Worm (Caenorhabditis elegans) whole organism, L3 larva: ENCODE data around the gene ric-4.

Experiments
- ama-1 ChIP-seq: fragments of 150-350 bp; optimal IDR thresholded peaks from 2 replicates; lab custom pipeline; 2018
- egl-27 ChIP-seq: sonication (generic microtip); optimal IDR thresholded peaks from 4 replicates; lab custom pipeline; 2017; ENCODE audit warnings: missing biosample characterization, missing genetic modification reagents, missing genetic modification characterization
- fos-1 ChIP-seq: fragments of 150-350 bp; optimal IDR thresholded peaks from 2 replicates; lab custom pipeline; 2014; ENCODE audit warnings: missing biosample characterization, missing genetic modification characterization
- jun-1 ChIP-seq: fragments of 150-350 bp; optimal IDR thresholded peaks from 2 replicates; lab custom pipeline; 2014; ENCODE audit warnings: missing biosample characterization, missing genetic modification reagents, missing genetic modification characterization
- nhr-12 ChIP-seq: fragments of 150-350 bp; optimal IDR thresholded peaks from 2 replicates; lab custom pipeline; 2014; ENCODE audit warnings: missing biosample characterization, missing genetic modification characterization
- nhr-76 ChIP-seq: fragments of 150-350 bp; sonication (generic microtip); optimal IDR thresholded peaks from 5 replicates; lab custom pipeline; 2014; ENCODE audit warnings: missing biosample characterization, missing genetic modification characterization
- nhr-77 ChIP-seq: fragments of 150-350 bp; optimal IDR thresholded peaks from 2 replicates; lab custom pipeline; 2014; ENCODE audit warnings: missing biosample characterization, missing genetic modification characterization
- pqm-1 ChIP-seq: fragments of 150-350 bp; optimal IDR thresholded peaks from 2 replicates; lab custom pipeline; 2017; ENCODE audit warnings: missing biosample characterization, missing genetic modification characterization, inconsistent platforms
- ztf-11 ChIP-seq: fragments of 150-350 bp; optimal IDR thresholded peaks from 2 replicates; lab custom pipeline; 2014; ENCODE audit warnings: missing biosample characterization, missing genetic modification characterization

ce11 chrV:10287260-10287659, 17.1 kb upstream of the ric-4 start, which contains the start of gene B0024.3:
- TF ChIP-seq nhr-12 (no peak), nhr-76 (tag; lab: Kevin White, UChicago) (no peak), ztf-11 (tag; lab: Kevin White, UChicago) (no peak), fos-1 (tag; lab: Kevin White, UChicago) (no peak), ama-1 (lab: Kevin White, UChicago) (no peak), nhr-77 (no peak), egl-27 (tag; lab: Kevin White, UChicago) (no peak), jun-1 (tag; lab: Kevin White, UChicago) (no peak), pqm-1 (tag; lab: Kevin White, UChicago) (no peak)
